Fruit fly (Drosophila melanogaster) whole organism, embryonic: Measurements from ENCODE around the gene IntS2.

ENCODE experiments used
- CG11093 ChIP-seq: fragments of 200-800 bp; sonication (Bioruptor generic); IDR thresholded peaks from 3 replicates; pipeline ENCODE4 v1.3.6; 2022; ENCODE audit warnings: missing biosample characterization, missing genetic modification characterization
- CG12071 ChIP-seq: fragments of 200-800 bp; sonication (Bioruptor generic); optimal IDR thresholded peaks from 3 replicates; lab custom pipeline; 2018; ENCODE audit warnings: missing biosample characterization, mild to moderate bottlenecking, missing genetic modification characterization
- CG13894 ChIP-seq: fragments of 200-800 bp; sonication (Bioruptor generic); optimal IDR thresholded peaks from 3 replicates; lab custom pipeline; 2018; ENCODE audit warnings: missing biosample characterization, mild to moderate bottlenecking, missing genetic modification characterization, moderate library complexity
- CG31441 ChIP-seq: fragments of 200-800 bp; sonication (Bioruptor generic); IDR thresholded peaks from 2 replicates; pipeline ENCODE4 v1.3.6; 2022; ENCODE audit warnings: missing biosample characterization, missing genetic modification characterization
- CG4617 ChIP-seq: fragments of 200-800 bp; sonication (Bioruptor generic); optimal IDR thresholded peaks from 3 replicates; lab custom pipeline; 2016; ENCODE audit warnings: missing biosample characterization, missing genetic modification characterization, borderline replicate concordance
- CG6765 ChIP-seq: fragments of 200-800 bp; sonication (Bioruptor generic); optimal IDR thresholded peaks from 3 replicates; lab custom pipeline; 2017; ENCODE audit warnings: missing biosample characterization, mild to moderate bottlenecking, missing genetic modification characterization
- CG9609 ChIP-seq: fragments of 200-800 bp; sonication (Bioruptor generic); optimal IDR thresholded peaks from 3 replicates; lab custom pipeline; 2016; ENCODE audit warnings: missing biosample characterization, missing genetic modification characterization
- Dbx ChIP-seq: fragments of 200-800 bp; sonication (Bioruptor generic); IDR thresholded peaks from 3 replicates; pipeline ENCODE4 v1.3.6; 2022; ENCODE audit warnings: missing biosample characterization, missing genetic modification characterization
- Fer2 ChIP-seq: fragments of 200-800 bp; sonication (Bioruptor generic); optimal IDR thresholded peaks from 2 replicates; lab custom pipeline; 2018; ENCODE audit warnings: missing biosample characterization, mild to moderate bottlenecking, missing genetic modification characterization, moderate library complexity
- HLHmδ ChIP-seq: fragments of 200-800 bp; sonication (Bioruptor generic); optimal IDR thresholded peaks from 2 replicates; lab custom pipeline; 2018; ENCODE audit warnings: missing biosample characterization, mild to moderate bottlenecking, missing genetic modification characterization, moderate library complexity
- Xbp1 ChIP-seq: fragments of 200-800 bp; sonication (Bioruptor generic); optimal IDR thresholded peaks from 3 replicates; lab custom pipeline; 2016; ENCODE audit warnings: missing biosample characterization, mild to moderate bottlenecking, missing genetic modification characterization
- dpn ChIP-seq, 2 experiments: fragments of 200-800 bp; sonication (Bioruptor generic); optimal IDR thresholded peaks; 3 replicates each; lab custom pipeline; 2016; ENCODE audit warnings: missing biosample characterization in 2 of 2, missing genetic modification characterization in 2 of 2
- scrt ChIP-seq: fragments of 200-800 bp; sonication (Bioruptor generic); optimal IDR thresholded peaks from 2 replicates; lab custom pipeline; 2018; ENCODE audit warnings: missing biosample characterization, mild to moderate bottlenecking, missing genetic modification characterization, moderate library complexity

DNA sequence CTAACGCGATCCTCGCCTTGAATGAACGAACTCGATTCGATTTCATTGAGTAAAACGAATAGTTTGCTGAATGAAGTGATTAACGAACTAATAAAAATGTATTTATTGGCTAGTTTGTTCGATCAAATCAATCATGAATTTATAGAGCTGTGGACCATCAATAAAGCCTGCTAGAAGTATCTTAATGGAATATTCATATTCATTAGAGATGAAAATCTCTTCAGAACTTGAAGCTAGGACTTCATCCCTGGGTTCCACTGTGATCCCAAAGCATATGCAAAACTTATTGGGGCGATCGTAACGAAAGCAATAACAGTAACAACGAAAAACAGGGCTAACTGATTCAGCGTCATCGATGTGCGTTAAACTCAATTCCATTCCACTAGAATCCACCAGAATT is 40.6 kb upstream of the IntS2 start:
- TF ChIP-seq dpn (GFP tag; optimal IDR thresholded peaks at IDR 0.05; lab: Kevin White, UChicago): no peak
- no peak for TF ChIP-seq CG31441 (GFP tag; lab: Robert Waterston, UW)
- no peak for TF ChIP-seq scrt
- no peak for TF ChIP-seq CG9609 (GFP tag; lab: Kevin White, UChicago)
- no peak for TF ChIP-seq Xbp1
- TF ChIP-seq Fer2 (tag; lab: Kevin White, UChicago): no peak
- no peak for TF ChIP-seq HLHmδ
- no peak for TF ChIP-seq CG12071 (GFP tag; lab: Kevin White, UChicago)
- TF ChIP-seq CG11093 (GFP tag; lab: Robert Waterston, UW): no peak
- no peak for TF ChIP-seq Dbx (GFP tag; lab: Robert Waterston, UW)
- TF ChIP-seq CG4617 (GFP tag; lab: Kevin White, UChicago): no peak
- TF ChIP-seq CG13894: no peak
- no peak for TF ChIP-seq CG6765
